Fruit fly (Drosophila melanogaster) whole organism, embryonic: Measurements from ENCODE around the gene amrt.

Source experiments
- Antp ChIP-seq: fragments of 200-800 bp; sonication (Bioruptor generic); optimal IDR thresholded peaks from 3 replicates; lab custom pipeline; 2016; ENCODE audit warnings: missing biosample characterization, missing genetic modification characterization
- Atf3 ChIP-seq: fragments of 200-800 bp; sonication (Bioruptor generic); optimal IDR thresholded peaks from 3 replicates; lab custom pipeline; 2016; ENCODE audit warnings: missing biosample characterization, missing genetic modification characterization
- C15 ChIP-seq: fragments of 200-800 bp; sonication (Bioruptor generic); IDR thresholded peaks from 3 replicates; pipeline ENCODE4 v1.3.6; 2022; ENCODE audit warnings: missing biosample characterization, missing genetic modification characterization
- CG11093 ChIP-seq: fragments of 200-800 bp; sonication (Bioruptor generic); IDR thresholded peaks from 3 replicates; pipeline ENCODE4 v1.3.6; 2022; ENCODE audit warnings: missing biosample characterization, missing genetic modification characterization
- CG12769 ChIP-seq: fragments of 200-800 bp; sonication (Bioruptor generic); optimal IDR thresholded peaks from 2 replicates; lab custom pipeline; 2019; ENCODE audit warnings: missing biosample characterization, mild to moderate bottlenecking, missing genetic modification characterization, moderate library complexity
- CG15011 ChIP-seq: fragments of 200-800 bp; sonication (Bioruptor generic); optimal IDR thresholded peaks from 3 replicates; lab custom pipeline; 2018; ENCODE audit warnings: missing biosample characterization, mild to moderate bottlenecking, missing genetic modification characterization
- CG18476 ChIP-seq: fragments of 200-800 bp; sonication (Bioruptor generic); optimal IDR thresholded peaks from 2 replicates; lab custom pipeline; 2016; ENCODE audit warnings: missing biosample characterization, mild to moderate bottlenecking, missing genetic modification characterization
- CG2129 ChIP-seq: fragments of 200-800 bp; sonication (Bioruptor generic); IDR thresholded peaks from 2 replicates; pipeline ENCODE4 v1.3.6; 2022; ENCODE audit warnings: missing biosample characterization, missing genetic modification characterization; ENCODE audit not compliant: partially characterized antibody
- CG3163 ChIP-seq: fragments of 200-800 bp; sonication (Bioruptor generic); optimal IDR thresholded peaks from 3 replicates; lab custom pipeline; 2016; ENCODE audit warnings: missing biosample characterization, missing genetic modification characterization
- CG34376 ChIP-seq: fragments of 200-800 bp; sonication (Bioruptor generic); optimal IDR thresholded peaks from 2 replicates; lab custom pipeline; 2018; ENCODE audit warnings: missing biosample characterization, mild to moderate bottlenecking, missing genetic modification characterization
- CG4820 ChIP-seq: fragments of 200-800 bp; sonication (Bioruptor generic); optimal IDR thresholded peaks from 3 replicates; lab custom pipeline; 2016; ENCODE audit warnings: missing biosample characterization, missing genetic modification characterization
- CG5245 ChIP-seq: fragments of 200-800 bp; sonication (Bioruptor generic); optimal IDR thresholded peaks from 3 replicates; lab custom pipeline; 2016; ENCODE audit warnings: missing biosample characterization, missing genetic modification characterization
- CG9727 ChIP-seq: fragments of 200-800 bp; sonication (Bioruptor generic); optimal IDR thresholded peaks from 3 replicates; lab custom pipeline; 2017; ENCODE audit warnings: missing biosample characterization, mild to moderate bottlenecking, missing genetic modification characterization
- CG9817 ChIP-seq: fragments of 200-800 bp; sonication (Bioruptor generic); optimal IDR thresholded peaks from 2 replicates; lab custom pipeline; 2018; ENCODE audit warnings: missing biosample characterization, mild to moderate bottlenecking, missing genetic modification characterization, moderate library complexity
- CHES-1-like ChIP-seq: fragments of 200-800 bp; sonication (Bioruptor generic); optimal IDR thresholded peaks from 2 replicates; lab custom pipeline; 2016; ENCODE audit warnings: missing biosample characterization, missing genetic modification characterization
- CrebB ChIP-seq: fragments of 200-800 bp; sonication (Bioruptor generic); optimal IDR thresholded peaks from 3 replicates; lab custom pipeline; 2018; ENCODE audit warnings: missing biosample characterization, mild to moderate bottlenecking, missing genetic modification characterization
- Deaf1 ChIP-seq: fragments of 200-800 bp; optimal IDR thresholded peaks from 3 replicates; lab custom pipeline; 2019; ENCODE audit warnings: missing biosample characterization, mild to moderate bottlenecking, missing genetic modification characterization, moderate library complexity
- Dip3 ChIP-seq: fragments of 200-800 bp; sonication (Bioruptor generic); optimal IDR thresholded peaks from 3 replicates; lab custom pipeline; 2016; ENCODE audit warnings: missing biosample characterization, missing genetic modification characterization
- Eip74EF ChIP-seq, 2 experiments: fragments of 200-800 bp in 1 of 2; fragments of >200 bp in 1 of 2; sonication (Bioruptor generic) in 1 of 2; optimal IDR thresholded peaks; 2 replicates each; lab custom pipeline; 2017 to 2019; ENCODE audit warnings: missing biosample characterization in 2 of 2, missing genetic modification characterization in 2 of 2, mild to moderate bottlenecking in 1 of 2, moderate library complexity in 1 of 2
- Fer1 ChIP-seq: fragments of 200-800 bp; sonication (Bioruptor generic); optimal IDR thresholded peaks from 2 replicates; lab custom pipeline; 2017; ENCODE audit warnings: missing biosample characterization, mild to moderate bottlenecking, missing genetic modification characterization
- MESR4 ChIP-seq: fragments of 200-800 bp; sonication (Bioruptor generic); optimal IDR thresholded peaks from 2 replicates; lab custom pipeline; 2018; ENCODE audit warnings: missing biosample characterization, mild to moderate bottlenecking, missing genetic modification characterization, moderate library complexity
- Max ChIP-seq: fragments of 200-800 bp; sonication (Bioruptor generic); optimal IDR thresholded peaks from 2 replicates; lab custom pipeline; 2016; ENCODE audit warnings: missing biosample characterization, mild to moderate bottlenecking, missing genetic modification characterization
- NK7.1 ChIP-seq: fragments of 200-800 bp; sonication (Bioruptor generic); optimal IDR thresholded peaks from 3 replicates; lab custom pipeline; 2016; ENCODE audit warnings: missing biosample characterization, missing genetic modification characterization
- Nf-YB ChIP-seq: fragments of 200-800 bp; sonication (Bioruptor generic); optimal IDR thresholded peaks from 3 replicates; lab custom pipeline; 2019; ENCODE audit warnings: missing biosample characterization, mild to moderate bottlenecking, missing genetic modification characterization, moderate library complexity
- Oli ChIP-seq: fragments of 200-800 bp; sonication (Bioruptor generic); optimal IDR thresholded peaks from 2 replicates; lab custom pipeline; 2018; ENCODE audit warnings: missing biosample characterization, mild to moderate bottlenecking, missing genetic modification characterization, moderate library complexity
- Optix ChIP-seq: fragments of 200-800 bp; sonication (Bioruptor generic); IDR thresholded peaks from 3 replicates; pipeline ENCODE4 v1.3.6; 2022; ENCODE audit warnings: missing biosample characterization, missing genetic modification characterization
- Pdp1 ChIP-seq, 2 experiments: fragments of 200-800 bp; sonication (Bioruptor generic); optimal IDR thresholded peaks; 3 replicates each; lab custom pipeline; 2016; ENCODE audit warnings: missing biosample characterization in 2 of 2, missing genetic modification characterization in 2 of 2, mild to moderate bottlenecking in 1 of 2, moderate library complexity in 1 of 2
- Side ChIP-seq: fragments of 200-800 bp; sonication (Bioruptor generic); optimal IDR thresholded peaks from 2 replicates; lab custom pipeline; 2016; ENCODE audit warnings: missing biosample characterization, missing genetic modification characterization
- Taf1 ChIP-seq: fragments of 200-800 bp; sonication (Bioruptor generic); IDR thresholded peaks from 2 replicates; pipeline ENCODE4 v1.3.6; 2022; ENCODE audit warnings: missing biosample characterization, missing genetic modification characterization
- Vsx1 ChIP-seq: fragments of 200-800 bp; sonication (Bioruptor generic); optimal IDR thresholded peaks from 2 replicates; lab custom pipeline; 2017; ENCODE audit warnings: missing biosample characterization, mild to moderate bottlenecking, missing genetic modification characterization, missing genetic modification reagents
- bowl ChIP-seq: fragments of 200-800 bp; sonication (Bioruptor generic); IDR thresholded peaks from 2 replicates; pipeline ENCODE4 v1.3.6; 2022; ENCODE audit warnings: missing biosample characterization, missing genetic modification characterization
- chinmo ChIP-seq: fragments of 200-800 bp; sonication (Bioruptor generic); IDR thresholded peaks from 4 replicates; pipeline ENCODE4 v1.3.6; 2022; ENCODE audit warnings: missing biosample characterization, missing genetic modification characterization; ENCODE audit not compliant: partially characterized antibody
- dpn ChIP-seq, 2 experiments: fragments of 200-800 bp; sonication (Bioruptor generic); optimal IDR thresholded peaks; 3 replicates each; lab custom pipeline; 2016; ENCODE audit warnings: missing biosample characterization in 2 of 2, missing genetic modification characterization in 2 of 2
- dysf ChIP-seq: fragments of 200-800 bp; sonication (Bioruptor generic); IDR thresholded peaks from 3 replicates; pipeline ENCODE4 v1.3.6; 2022; ENCODE audit warnings: missing biosample characterization, missing genetic modification characterization
- ftz-f1 ChIP-seq: fragments of 200-800 bp; sonication (Bioruptor generic); optimal IDR thresholded peaks from 2 replicates; lab custom pipeline; 2016; ENCODE audit warnings: missing biosample characterization, missing genetic modification characterization
- inv ChIP-seq: fragments of 200-800 bp; sonication (Bioruptor generic); IDR thresholded peaks from 2 replicates; pipeline ENCODE4 v1.3.6; 2022; ENCODE audit warnings: missing biosample characterization, missing genetic modification characterization; ENCODE audit not compliant: partially characterized antibody
- kah ChIP-seq: fragments of 200-800 bp; sonication (Bioruptor generic); optimal IDR thresholded peaks from 2 replicates; lab custom pipeline; 2018; ENCODE audit warnings: missing biosample characterization, mild to moderate bottlenecking, missing genetic modification characterization
- klu ChIP-seq: fragments of 200-800 bp; sonication (Bioruptor generic); IDR thresholded peaks from 2 replicates; pipeline ENCODE4 v1.3.6; 2022; ENCODE audit warnings: missing biosample characterization, missing genetic modification characterization
- luna ChIP-seq: fragments of 200-800 bp; sonication (Bioruptor generic); optimal IDR thresholded peaks from 2 replicates; lab custom pipeline; 2016; ENCODE audit warnings: missing biosample characterization, missing genetic modification characterization
- nom ChIP-seq: fragments of 200-800 bp; sonication (Bioruptor generic); optimal IDR thresholded peaks from 2 replicates; lab custom pipeline; 2017; ENCODE audit warnings: missing biosample characterization, missing genetic modification characterization, mild to moderate bottlenecking, moderate library complexity, missing genetic modification reagents
- onecut ChIP-seq: fragments of 200-800 bp; sonication (Bioruptor generic); IDR thresholded peaks from 2 replicates; pipeline ENCODE4 v1.3.6; 2022; ENCODE audit warnings: missing biosample characterization, missing genetic modification characterization
- pnt ChIP-seq: fragments of 200-800 bp; sonication (Bioruptor generic); optimal IDR thresholded peaks from 3 replicates; lab custom pipeline; 2016; ENCODE audit warnings: missing biosample characterization, missing genetic modification characterization
- pros ChIP-seq: fragments of 200-800 bp; sonication (Bioruptor generic); optimal IDR thresholded peaks from 3 replicates; lab custom pipeline; 2019; ENCODE audit warnings: missing biosample characterization, mild to moderate bottlenecking, missing genetic modification characterization, moderate library complexity
- run ChIP-seq: fragments of 200-800 bp; sonication (Bioruptor generic); optimal IDR thresholded peaks from 3 replicates; lab custom pipeline; 2018; ENCODE audit warnings: missing biosample characterization, mild to moderate bottlenecking, missing genetic modification characterization
- salm ChIP-seq: fragments of 200-800 bp; sonication (Bioruptor generic); optimal IDR thresholded peaks from 2 replicates; lab custom pipeline; 2018; ENCODE audit warnings: missing biosample characterization, mild to moderate bottlenecking, missing genetic modification characterization
- sd ChIP-seq: fragments of 200-800 bp; sonication (Bioruptor generic); optimal IDR thresholded peaks from 3 replicates; lab custom pipeline; 2018; ENCODE audit warnings: missing biosample characterization, mild to moderate bottlenecking, missing genetic modification characterization, moderate library complexity
- sens-2 ChIP-seq: fragments of 200-800 bp; sonication (Bioruptor generic); IDR thresholded peaks from 2 replicates; pipeline ENCODE4 v1.3.6; 2022; ENCODE audit warnings: missing biosample characterization, missing genetic modification characterization
- tap ChIP-seq: fragments of 200-800 bp; optimal IDR thresholded peaks from 3 replicates; lab custom pipeline; 2019; ENCODE audit warnings: missing biosample characterization, mild to moderate bottlenecking, missing genetic modification characterization, moderate library complexity
- wor ChIP-seq: fragments of 200-800 bp; sonication (Bioruptor generic); IDR thresholded peaks from 2 replicates; pipeline ENCODE4 v1.3.6; 2022; ENCODE audit warnings: missing biosample characterization, missing genetic modification characterization
- yki ChIP-seq: fragments of >200 bp; optimal IDR thresholded peaks from 3 replicates; lab custom pipeline; 2018
- zfh2 ChIP-seq: fragments of 200-800 bp; sonication (Bioruptor generic); optimal IDR thresholded peaks from 2 replicates; lab custom pipeline; 2016; ENCODE audit warnings: missing biosample characterization, missing genetic modification characterization

amrt gene

dm6 chrX:13756776-13757312 is 25.4 kb upstream of the amrt start, which contains the start of the genes CG32625 and Rtc1 (continued):
- TF ChIP-seq CG5245 (GFP tag; lab: Kevin White, UChicago) (no peak), luna (GFP tag; lab: Kevin White, UChicago) (no peak), Optix (no peak), Side (GFP tag; lab: Kevin White, UChicago) (no peak), CG4820 (GFP tag; lab: Kevin White, UChicago) (no peak), Oli (tag; lab: Kevin White, UChicago) (peak; percentile 17), pros (GFP tag; lab: Kevin White, UChicago) (no peak), NK7.1 (GFP tag; lab: Kevin White, UChicago) (no peak), Pdp1 (GFP tag; optimal IDR thresholded peaks at IDR 0.05; lab: Kevin White, UChicago) (peak in 1 of 2 experiments; percentile 4), salm (tag; lab: Kevin White, UChicago) (no peak), Atf3 (GFP tag; lab: Kevin White, UChicago) (no peak), chinmo (no peak), tap (tag; lab: Kevin White, UChicago) (peak; percentile 37), CG15011 (GFP tag; lab: Kevin White, UChicago) (no peak), Deaf1 (tag; lab: Kevin White, UChicago) (peak; percentile 22), nom (GFP tag; lab: Kevin White, UChicago) (no peak), CG11093 (GFP tag; lab: Robert Waterston, UW) (no peak), run (no peak), klu (no peak), MESR4 (GFP tag; lab: Kevin White, UChicago) (peak; percentile 29), sd (tag; lab: Kevin White, UChicago) (peak; percentile 68), wor (GFP tag; lab: Robert Waterston, UW) (no peak), dpn (GFP tag; optimal IDR thresholded peaks at IDR 0.05; lab: Kevin White, UChicago) (peak in 1 of 2 experiments; percentile 50), Vsx1 (GFP tag; lab: Kevin White, UChicago) (no peak), CrebB (peak; percentile 16), ftz-f1 (GFP tag; lab: Kevin White, UChicago) (no peak), sens-2 (GFP tag; lab: Robert Waterston, UW) (no peak), Max (GFP tag; lab: Kevin White, UChicago) (peak; percentile 73), CG2129 (GFP tag; lab: Robert Waterston, UW) (0 out of 2 replicates have a peak, but pooled peaks have one; percentile 20), onecut (GFP tag; lab: Robert Waterston, UW) (no peak), CG9727 (peak; percentile 33), inv (GFP tag; lab: Robert Waterston, UW) (0 out of 2 replicates have a peak, but pooled peaks have one; percentile 16), Taf1 (GFP tag; lab: Robert Waterston, UW) (peak; percentile 36; the same call in 1 of the 2 replicates), CG9817 (tag; lab: Kevin White, UChicago) (peak; percentile 53), C15 (GFP tag; lab: Robert Waterston, UW) (no peak), yki (lab: Kevin White, UChicago) (no peak), CG18476 (GFP tag; lab: Kevin White, UChicago) (peak; percentile 21), CG12769 (tag; lab: Kevin White, UChicago) (no peak), Fer1 (GFP tag; lab: Kevin White, UChicago) (peak; percentile 47), pnt (no peak), Eip74EF (GFP tag; optimal IDR thresholded peaks at IDR 0.05; lab: Kevin White, UChicago) (no peak), kah (GFP tag; lab: Kevin White, UChicago) (no peak), bowl (GFP tag; lab: Robert Waterston, UW) (no peak), dysf (GFP tag; lab: Robert Waterston, UW) (peak; percentile 51), Nf-YB (GFP tag; lab: Kevin White, UChicago) (peak; percentile 7), CG34376 (GFP tag; lab: Kevin White, UChicago) (no peak), CG3163 (no peak), CHES-1-like (no peak), zfh2 (GFP tag; lab: Kevin White, UChicago) (no peak), Dip3 (GFP tag; lab: Kevin White, UChicago) (peak; percentile 21), Antp (no peak)
